Fruit fly (Drosophila melanogaster): ENCODE measurements around the gene Taf4.
A peak's percentile ranks its signal among the peaks of the same experiment; 100 is the strongest.

Taf4 gene

dm6 chr3L:16112069-16112820 lies 767 bp upstream of the Taf4 start, which contains the start of gene Zn72D (continued):
- TF ChIP-seq knrl (GFP tag; IDR thresholded peaks at IDR 0.05; ENCODE audit: partially characterized antibody) (peak; percentile 29; the same call in 1 of the 3 replicates), CG2116 (GFP tag; optimal IDR thresholded peaks at IDR 0.05) (peak; percentile 26), slou (GFP tag; optimal IDR thresholded peaks at IDR 0.05) (no peak), phol (tag; optimal IDR thresholded peaks at IDR 0.05) (peak; percentile 1), Dad (GFP tag; optimal IDR thresholded peaks at IDR 0.05) (no peak), jigr1 (GFP tag; IDR thresholded peaks at IDR 0.05) (no peak), BEAF-32 (GFP tag; optimal IDR thresholded peaks at IDR 0.05) (peak; percentile 69), bsh (GFP tag; optimal IDR thresholded peaks at IDR 0.05) (peak in 1 of 2 experiments; percentile 31), CG7839 (tag; optimal IDR thresholded peaks at IDR 0.05) (no peak), CG3995 (GFP tag; optimal IDR thresholded peaks at IDR 0.05) (no peak), jing (GFP tag; optimal IDR thresholded peaks at IDR 0.05) (no peak), mam (GFP tag; optimal IDR thresholded peaks at IDR 0.05) (no peak), mld (GFP tag; IDR thresholded peaks at IDR 0.05; ENCODE audit: partially characterized antibody) (0 out of 3 replicates have a peak, but pooled peaks have one; percentile 7), bcd (GFP tag; optimal IDR thresholded peaks at IDR 0.05) (no peak), CG17359 (tag; optimal IDR thresholded peaks at IDR 0.05) (no peak), ham (GFP tag; IDR thresholded peaks at IDR 0.05) (no peak), Nf-YB (GFP tag; optimal IDR thresholded peaks at IDR 0.05) (no peak), CG30431 (GFP tag; optimal IDR thresholded peaks at IDR 0.05) (no peak), zfh1 (GFP tag; IDR thresholded peaks at IDR 0.05) (no peak), Taf1 (GFP tag; IDR thresholded peaks at IDR 0.05) (no peak), CG1529 (GFP tag; optimal IDR thresholded peaks at IDR 0.05) (no peak), gcm2 (GFP tag; optimal IDR thresholded peaks at IDR 0.05) (no peak), CG31388 (GFP tag; optimal IDR thresholded peaks at IDR 0.05) (no peak), Dref (GFP tag; IDR thresholded peaks at IDR 0.05) (peak; percentile 49), yki (optimal IDR thresholded peaks at IDR 0.05) (no peak), az2 (GFP tag; optimal IDR thresholded peaks at IDR 0.05) (no peak), hkb (optimal IDR thresholded peaks at IDR 0.05) (no peak), hkb (GFP tag; IDR thresholded peaks at IDR 0.05) (no peak; the same call in 1 of the 2 replicates), B-H1 (GFP tag; IDR thresholded peaks at IDR 0.05) (no peak), her (GFP tag; optimal IDR thresholded peaks at IDR 0.05) (no peak), nerfin-1 (tag; optimal IDR thresholded peaks at IDR 0.05) (peak; percentile 9), CG12219 (GFP tag; optimal IDR thresholded peaks at IDR 0.05) (no peak), CG16779 (GFP tag; IDR thresholded peaks at IDR 0.05) (no peak), CG12659 (GFP tag; optimal IDR thresholded peaks at IDR 0.05) (peak; percentile 22), Side (GFP tag; optimal IDR thresholded peaks at IDR 0.05) (no peak), Dek (tag; optimal IDR thresholded peaks at IDR 0.05) (no peak), caup (GFP tag; optimal IDR thresholded peaks at IDR 0.05; ENCODE audit: severe bottlenecking) (no peak), kni (GFP tag; optimal IDR thresholded peaks at IDR 0.05) (no peak), Usf (GFP tag; optimal IDR thresholded peaks at IDR 0.05) (no peak), MBD-R2 (GFP tag; IDR thresholded peaks at IDR 0.05) (peak; percentile 84), CG6254 (GFP tag; optimal IDR thresholded peaks at IDR 0.05) (no peak), CG10147 (GFP tag; optimal IDR thresholded peaks at IDR 0.05) (no peak), CG10654 (GFP tag; optimal IDR thresholded peaks at IDR 0.05) (no peak), CG11398 (GFP tag; optimal IDR thresholded peaks at IDR 0.05) (no peak), ewg (GFP tag; optimal IDR thresholded peaks at IDR 0.05) (no peak), Rfx (GFP tag; IDR thresholded peaks at IDR 0.05) (no peak), Sry-δ (GFP tag; optimal IDR thresholded peaks at IDR 0.05) (peak; percentile 72), Ravus (GFP tag; IDR thresholded peaks at IDR 0.05) (no peak), CG3065 (GFP tag; optimal IDR thresholded peaks at IDR 0.05) (no peak), pnt (GFP tag; optimal IDR thresholded peaks at IDR 0.05) (no peak), sim (GFP tag; IDR thresholded peaks at IDR 0.05) (no peak)

All from whole organism, embryonic.